Fruit fly (Drosophila melanogaster) whole organism, prepupa: ENCODE data around the gene Nedd4.
A peak's percentile ranks its signal among the peaks of the same experiment; 100 is the strongest.

Experiments
- CG1621 ChIP-seq: fragments of 200-800 bp; sonication (Bioruptor generic); optimal IDR thresholded peaks from 3 replicates; lab custom pipeline; 2018; ENCODE audit warnings: missing biosample characterization, mild to moderate bottlenecking, missing genetic modification characterization
- CG3032 ChIP-seq: fragments of 200-800 bp; optimal IDR thresholded peaks from 2 replicates; lab custom pipeline; 2019; ENCODE audit warnings: missing biosample characterization, mild to moderate bottlenecking, missing genetic modification characterization, moderate library complexity
- CG6163 ChIP-seq: fragments of 200-800 bp; sonication (Bioruptor generic); IDR thresholded peaks from 3 replicates; pipeline ENCODE4 v1.3.6; 2022; ENCODE audit warnings: missing biosample characterization, missing genetic modification characterization
- CG6792 ChIP-seq: fragments of 200-800 bp; sonication (Bioruptor generic); optimal IDR thresholded peaks from 3 replicates; lab custom pipeline; 2016; ENCODE audit warnings: missing biosample characterization, missing genetic modification characterization
- CG6854 ChIP-seq: fragments of 200-800 bp; sonication (Bioruptor generic); optimal IDR thresholded peaks from 2 replicates; lab custom pipeline; 2017; ENCODE audit warnings: missing biosample characterization, mild to moderate bottlenecking, missing genetic modification characterization
- OdsH ChIP-seq: fragments of 200-800 bp; sonication (Bioruptor generic); optimal IDR thresholded peaks from 3 replicates; lab custom pipeline; 2016; ENCODE audit warnings: missing biosample characterization, missing genetic modification characterization
- acj6 ChIP-seq: fragments of 200-800 bp; sonication (Bioruptor generic); optimal IDR thresholded peaks from 3 replicates; lab custom pipeline; 2016; ENCODE audit warnings: missing biosample characterization, missing genetic modification characterization
- esn ChIP-seq: fragments of 200-800 bp; sonication (Bioruptor generic); optimal IDR thresholded peaks from 2 replicates; lab custom pipeline; 2016; ENCODE audit warnings: missing biosample characterization, mild to moderate bottlenecking, missing genetic modification characterization, moderate library complexity
- fd85E ChIP-seq: fragments of 200-800 bp; sonication (Bioruptor generic); optimal IDR thresholded peaks from 3 replicates; lab custom pipeline; 2016; ENCODE audit warnings: missing biosample characterization, missing genetic modification characterization
- lz ChIP-seq: fragments of 200-800 bp; sonication (Bioruptor generic); optimal IDR thresholded peaks from 3 replicates; lab custom pipeline; 2016; ENCODE audit warnings: missing biosample characterization, missing genetic modification characterization
- ss ChIP-seq, 2 experiments: fragments of 200-800 bp; sonication (Bioruptor generic); optimal IDR thresholded peaks; 2 replicates in 1 of 2; 3 replicates in 1 of 2; lab custom pipeline; 2017 to 2018; ENCODE audit warnings: mild to moderate bottlenecking in 2 of 2, missing biosample characterization in 2 of 2, missing genetic modification characterization in 2 of 2, moderate library complexity in 1 of 2
- vri ChIP-seq: fragments of 200-800 bp; sonication (Bioruptor generic); optimal IDR thresholded peaks from 3 replicates; lab custom pipeline; 2016; ENCODE audit warnings: missing biosample characterization, mild to moderate bottlenecking, missing genetic modification characterization

- no peak for TF ChIP-seq fd85E (GFP tag; lab: Kevin White, UChicago)
- no peak for TF ChIP-seq vri (GFP tag; lab: Kevin White, UChicago)
- TF ChIP-seq esn (GFP tag; lab: Kevin White, UChicago), result no peak
- no peak for TF ChIP-seq OdsH
- peak; percentile 54; the same call in 1 of the 3 replicates for TF ChIP-seq CG6163 (GFP tag; lab: Robert Waterston, UW)
- TF ChIP-seq ss (GFP tag; optimal IDR thresholded peaks at IDR 0.05; lab: Kevin White, UChicago), result peak in 1 of 2 experiments; percentile 20
- TF ChIP-seq CG1621 (tag; lab: Kevin White, UChicago), result no peak
- TF ChIP-seq acj6 (GFP tag; lab: Kevin White, UChicago), result no peak
- TF ChIP-seq CG6854 (GFP tag; lab: Kevin White, UChicago), result no peak
- no peak for TF ChIP-seq CG3032
- TF ChIP-seq CG6792 (GFP tag; lab: Kevin White, UChicago), result no peak
- no peak for TF ChIP-seq lz
Measured at dm6 chr3L:17572090-17572489, 42.2 kb downstream of the Nedd4 start.
